Fruit fly (Drosophila melanogaster) whole organism, embryonic: ENCODE data around the gene CG15498.

Source experiments
- Abd-B ChIP-seq: fragments of 200-800 bp; sonication (Bioruptor generic); optimal IDR thresholded peaks from 2 replicates; lab custom pipeline; 2018; ENCODE audit warnings: missing biosample characterization, mild to moderate bottlenecking, missing genetic modification characterization, moderate library complexity
- Atf3 ChIP-seq: fragments of 200-800 bp; sonication (Bioruptor generic); optimal IDR thresholded peaks from 3 replicates; lab custom pipeline; 2016; ENCODE audit warnings: missing biosample characterization, missing genetic modification characterization
- CG10543 ChIP-seq: fragments of 200-800 bp; sonication (Bioruptor generic); optimal IDR thresholded peaks from 3 replicates; lab custom pipeline; 2017; ENCODE audit warnings: missing biosample characterization, mild to moderate bottlenecking, missing genetic modification characterization, moderate library complexity
- CG15073 ChIP-seq: fragments of 200-800 bp; sonication (Bioruptor generic); optimal IDR thresholded peaks from 2 replicates; lab custom pipeline; 2016; ENCODE audit warnings: missing biosample characterization, missing genetic modification characterization
- CG15479 ChIP-seq: fragments of 200-800 bp; sonication (Bioruptor generic); optimal IDR thresholded peaks from 3 replicates; lab custom pipeline; 2019; ENCODE audit warnings: missing biosample characterization, mild to moderate bottlenecking, missing genetic modification characterization, moderate library complexity
- CG16779 ChIP-seq: fragments of 200-800 bp; sonication (Bioruptor generic); IDR thresholded peaks from 2 replicates; pipeline ENCODE4 v1.3.6; 2022; ENCODE audit warnings: missing biosample characterization, missing genetic modification characterization
- CG16813 ChIP-seq: fragments of 200-800 bp; sonication (Bioruptor generic); IDR thresholded peaks from 3 replicates; pipeline ENCODE4 v1.3.6; 2022; ENCODE audit warnings: missing biosample characterization, missing genetic modification characterization; ENCODE audit not compliant: partially characterized antibody
- CG17328 ChIP-seq: fragments of 200-800 bp; sonication (Bioruptor generic); IDR thresholded peaks from 2 replicates; pipeline ENCODE4 v1.3.6; 2022; ENCODE audit warnings: missing biosample characterization, missing genetic modification characterization
- CG17361 ChIP-seq: fragments of 200-800 bp; sonication (Bioruptor generic); IDR thresholded peaks from 3 replicates; pipeline ENCODE4 v1.3.6; 2022; ENCODE audit warnings: missing biosample characterization, missing genetic modification characterization
- CG1792 ChIP-seq: fragments of 200-800 bp; sonication (Bioruptor generic); optimal IDR thresholded peaks from 2 replicates; lab custom pipeline; 2016; ENCODE audit warnings: missing biosample characterization, missing genetic modification characterization
- CG34422 ChIP-seq: fragments of 200-800 bp; sonication (Bioruptor generic); IDR thresholded peaks from 3 replicates; pipeline ENCODE4 v1.3.6; 2022; ENCODE audit warnings: missing biosample characterization, missing genetic modification characterization
- CG3995 ChIP-seq: fragments of 200-800 bp; sonication (Bioruptor generic); optimal IDR thresholded peaks from 3 replicates; lab custom pipeline; 2016; ENCODE audit warnings: missing biosample characterization, missing genetic modification characterization
- CG4424 ChIP-seq: fragments of 200-800 bp; sonication (Bioruptor generic); optimal IDR thresholded peaks from 3 replicates; lab custom pipeline; 2016; ENCODE audit warnings: missing biosample characterization, missing genetic modification characterization
- CG4707 ChIP-seq: fragments of 200-800 bp; sonication (Bioruptor generic); optimal IDR thresholded peaks from 2 replicates; lab custom pipeline; 2018; ENCODE audit warnings: missing biosample characterization, mild to moderate bottlenecking, missing genetic modification characterization, moderate library complexity
- CG5245 ChIP-seq: fragments of 200-800 bp; sonication (Bioruptor generic); optimal IDR thresholded peaks from 3 replicates; lab custom pipeline; 2016; ENCODE audit warnings: missing biosample characterization, missing genetic modification characterization
- CG5953 ChIP-seq: fragments of 200-800 bp; sonication (Bioruptor generic); IDR thresholded peaks from 2 replicates; pipeline ENCODE4 v1.3.6; 2022; ENCODE audit warnings: missing biosample characterization, missing genetic modification characterization
- CG6791 ChIP-seq: fragments of 200-800 bp; sonication (Bioruptor generic); IDR thresholded peaks from 3 replicates; pipeline ENCODE4 v1.3.6; 2022; ENCODE audit warnings: missing biosample characterization, missing genetic modification characterization; ENCODE audit not compliant: partially characterized antibody
- CG7271 ChIP-seq: fragments of 200-800 bp; sonication (Bioruptor generic); optimal IDR thresholded peaks from 2 replicates; lab custom pipeline; 2018; ENCODE audit warnings: missing biosample characterization, mild to moderate bottlenecking, missing genetic modification characterization, moderate library complexity
- CG7745 ChIP-seq: fragments of 200-800 bp; sonication (Bioruptor generic); optimal IDR thresholded peaks from 2 replicates; lab custom pipeline; 2018; ENCODE audit warnings: missing biosample characterization, mild to moderate bottlenecking, missing genetic modification characterization, moderate library complexity
- CG9932 ChIP-seq: fragments of 200-800 bp; sonication (Bioruptor generic); IDR thresholded peaks from 2 replicates; pipeline ENCODE4 v1.3.6; 2022; ENCODE audit warnings: missing biosample characterization, missing genetic modification characterization
- Ets97D ChIP-seq: fragments of 200-800 bp; sonication (Bioruptor generic); optimal IDR thresholded peaks from 3 replicates; lab custom pipeline; 2016; ENCODE audit warnings: missing biosample characterization, missing genetic modification characterization
- HLHmδ ChIP-seq: fragments of 200-800 bp; sonication (Bioruptor generic); optimal IDR thresholded peaks from 2 replicates; lab custom pipeline; 2018; ENCODE audit warnings: missing biosample characterization, mild to moderate bottlenecking, missing genetic modification characterization, moderate library complexity
- HmgZ ChIP-seq: fragments of 200-800 bp; sonication (Bioruptor generic); optimal IDR thresholded peaks from 2 replicates; lab custom pipeline; 2018; ENCODE audit warnings: missing biosample characterization, mild to moderate bottlenecking, missing genetic modification characterization
- Hsf ChIP-seq: fragments of 200-800 bp; sonication (Bioruptor generic); optimal IDR thresholded peaks from 3 replicates; lab custom pipeline; 2016; ENCODE audit warnings: missing biosample characterization, missing genetic modification characterization
- Jarid2 ChIP-seq: fragments of 200-800 bp; sonication (Bioruptor generic); optimal IDR thresholded peaks from 3 replicates; lab custom pipeline; 2017; ENCODE audit warnings: mild to moderate bottlenecking, missing biosample characterization, missing genetic modification reagents, missing genetic modification characterization
- MBD-R2 ChIP-seq: fragments of 200-800 bp; sonication (Bioruptor generic); IDR thresholded peaks from 2 replicates; pipeline ENCODE4 v1.3.6; 2022; ENCODE audit warnings: missing biosample characterization, missing genetic modification characterization
- Ravus ChIP-seq: fragments of 200-800 bp; sonication (Bioruptor generic); IDR thresholded peaks from 2 replicates; pipeline ENCODE4 v1.3.6; 2022; ENCODE audit warnings: missing biosample characterization, missing genetic modification characterization
- Ssrp ChIP-seq: fragments of 200-800 bp; sonication (Bioruptor generic); optimal IDR thresholded peaks from 2 replicates; lab custom pipeline; 2018; ENCODE audit warnings: missing biosample characterization, mild to moderate bottlenecking, missing genetic modification characterization, moderate library complexity
- TFAM ChIP-seq: fragments of 200-800 bp; sonication (Bioruptor generic); optimal IDR thresholded peaks from 2 replicates; lab custom pipeline; 2017; ENCODE audit warnings: missing biosample characterization, missing genetic modification characterization, inconsistent platforms
- Usf ChIP-seq: fragments of 200-800 bp; sonication (Bioruptor generic); optimal IDR thresholded peaks from 2 replicates; lab custom pipeline; 2017; ENCODE audit warnings: missing genotype, missing biosample characterization, missing genetic modification characterization
- ara ChIP-seq: fragments of 200-800 bp; sonication (Bioruptor generic); IDR thresholded peaks from 2 replicates; pipeline ENCODE4 v1.3.6; 2022; ENCODE audit warnings: missing biosample characterization, missing genetic modification characterization
- ato ChIP-seq: fragments of 200-800 bp; sonication (Bioruptor generic); IDR thresholded peaks from 2 replicates; pipeline ENCODE4 v1.3.6; 2022; ENCODE audit warnings: missing biosample characterization, missing genetic modification characterization; ENCODE audit not compliant: partially characterized antibody
- az2 ChIP-seq: fragments of 200-800 bp; sonication (Bioruptor generic); optimal IDR thresholded peaks from 3 replicates; lab custom pipeline; 2016; ENCODE audit warnings: missing biosample characterization, missing genetic modification characterization
- bab2 ChIP-seq: fragments of 200-800 bp; sonication (Bioruptor generic); optimal IDR thresholded peaks from 2 replicates; lab custom pipeline; 2016; ENCODE audit warnings: missing biosample characterization, missing genetic modification characterization
- chinmo ChIP-seq: fragments of 200-800 bp; sonication (Bioruptor generic); IDR thresholded peaks from 4 replicates; pipeline ENCODE4 v1.3.6; 2022; ENCODE audit warnings: missing biosample characterization, missing genetic modification characterization; ENCODE audit not compliant: partially characterized antibody
- dimm ChIP-seq: fragments of 200-800 bp; sonication (Bioruptor generic); IDR thresholded peaks from 2 replicates; pipeline ENCODE4 v1.3.6; 2022; ENCODE audit warnings: missing biosample characterization, missing genetic modification characterization
- ewg ChIP-seq: fragments of 200-800 bp; sonication (Bioruptor generic); optimal IDR thresholded peaks from 3 replicates; lab custom pipeline; 2017; ENCODE audit warnings: mild to moderate bottlenecking, missing biosample characterization, missing genetic modification reagents, missing genetic modification characterization
- gfzf ChIP-seq: fragments of 200-800 bp; sonication (Bioruptor generic); optimal IDR thresholded peaks from 2 replicates; lab custom pipeline; 2016; ENCODE audit warnings: missing biosample characterization, mild to moderate bottlenecking, missing genetic modification characterization, moderate library complexity
- lab ChIP-seq: fragments of 200-800 bp; sonication (Bioruptor generic); optimal IDR thresholded peaks from 3 replicates; lab custom pipeline; 2017; ENCODE audit warnings: missing biosample characterization, missing genetic modification characterization, mild to moderate bottlenecking, moderate library complexity, missing genetic modification reagents
- nerfin-2 ChIP-seq: fragments of 200-800 bp; sonication (Bioruptor generic); IDR thresholded peaks from 2 replicates; pipeline ENCODE4 v1.3.6; 2022; ENCODE audit warnings: missing biosample characterization, missing genetic modification characterization; ENCODE audit not compliant: partially characterized antibody
- otp ChIP-seq: fragments of 200-800 bp; sonication (Bioruptor generic); IDR thresholded peaks from 3 replicates; pipeline ENCODE4, ENCODE4 v1.3.6; 2022; ENCODE audit warnings: missing biosample characterization, missing genetic modification characterization
- p53 ChIP-seq: fragments of 200-800 bp; sonication (Bioruptor generic); optimal IDR thresholded peaks from 2 replicates; lab custom pipeline; 2016; ENCODE audit warnings: missing biosample characterization, missing genetic modification characterization
- pho ChIP-seq: fragments of 200-800 bp; sonication (Bioruptor generic); optimal IDR thresholded peaks from 2 replicates; lab custom pipeline; 2016; ENCODE audit warnings: missing biosample characterization, missing genetic modification characterization
- run ChIP-seq: fragments of 200-800 bp; sonication (Bioruptor generic); optimal IDR thresholded peaks from 3 replicates; lab custom pipeline; 2018; ENCODE audit warnings: missing biosample characterization, mild to moderate bottlenecking, missing genetic modification characterization
- sqz ChIP-seq: fragments of 200-800 bp; sonication (Bioruptor generic); optimal IDR thresholded peaks from 3 replicates; lab custom pipeline; 2018; ENCODE audit warnings: missing biosample characterization, mild to moderate bottlenecking, missing genetic modification characterization
- sug ChIP-seq: fragments of 200-800 bp; optimal IDR thresholded peaks from 2 replicates; lab custom pipeline; 2019; ENCODE audit warnings: missing biosample characterization, mild to moderate bottlenecking, missing genetic modification characterization, moderate library complexity
- tap ChIP-seq: fragments of 200-800 bp; optimal IDR thresholded peaks from 3 replicates; lab custom pipeline; 2019; ENCODE audit warnings: missing biosample characterization, mild to moderate bottlenecking, missing genetic modification characterization, moderate library complexity
- zen2 ChIP-seq: fragments of 200-800 bp; sonication (Bioruptor generic); IDR thresholded peaks from 3 replicates; pipeline ENCODE4 v1.3.6; 2022; ENCODE audit warnings: missing biosample characterization, missing genetic modification characterization; ENCODE audit not compliant: partially characterized antibody

Gene CG15498

dm6 chr3R:21614858-21615427, 46.0 kb upstream of the CG15498 start (continued):
- TF ChIP-seq CG15073 (GFP tag; lab: Kevin White, UChicago) (no peak), ewg (GFP tag; lab: Kevin White, UChicago) (peak; percentile 21), CG9932 (no peak), tap (tag; lab: Kevin White, UChicago) (peak; percentile 55), CG7745 (tag; lab: Kevin White, UChicago) (no peak), Ssrp (peak; percentile 43), CG7271 (tag; lab: Kevin White, UChicago) (peak; percentile 34), CG4424 (GFP tag; lab: Kevin White, UChicago) (peak; percentile 60), sug (peak; percentile 27), MBD-R2 (GFP tag; lab: Robert Waterston, UW) (no peak), lab (peak; percentile 62)
- TF ChIP-seq, all 482 proteins: peak for 203

dm6 chr3R:21613322-21613807, 44.4 kb upstream of the CG15498 start:
- no peak for TF ChIP-seq CG17328 (GFP tag; lab: Robert Waterston, UW)
- no peak for TF ChIP-seq CG6791
- no peak for TF ChIP-seq dimm
- TF ChIP-seq CG10543 (GFP tag; lab: Kevin White, UChicago) = peak; percentile 94
- TF ChIP-seq gfzf (GFP tag; lab: Kevin White, UChicago) = peak; percentile 16
- TF ChIP-seq Jarid2 (GFP tag; lab: Kevin White, UChicago) = peak; percentile 66
- peak; percentile 72 for TF ChIP-seq ewg (GFP tag; lab: Kevin White, UChicago)
- peak; percentile 94 for TF ChIP-seq CG1792 (GFP tag; lab: Kevin White, UChicago)
- TF ChIP-seq CG3995 (GFP tag; lab: Kevin White, UChicago) = no peak
- no peak for TF ChIP-seq CG34422 (GFP tag; lab: Robert Waterston, UW)
- peak; percentile 54 for TF ChIP-seq Abd-B
- TF ChIP-seq Atf3 (GFP tag; lab: Kevin White, UChicago) = peak; percentile 74
- TF ChIP-seq p53 (GFP tag; lab: Kevin White, UChicago) = peak; percentile 67
- peak; percentile 87 for TF ChIP-seq sqz (GFP tag; lab: Kevin White, UChicago)
- TF ChIP-seq CG16779 = no peak
- peak; percentile 71 for TF ChIP-seq Usf (GFP tag; lab: Kevin White, UChicago)
- TF ChIP-seq bab2 (GFP tag; lab: Kevin White, UChicago) = peak; percentile 89
- peak; percentile 91 for TF ChIP-seq HmgZ (tag; lab: Kevin White, UChicago)
- no peak for TF ChIP-seq ara
- no peak for TF ChIP-seq zen2
- no peak for TF ChIP-seq otp (GFP tag; lab: Robert Waterston, UW)
- peak; percentile 65 for TF ChIP-seq run (tag; lab: Kevin White, UChicago)
- TF ChIP-seq CG17361 (GFP tag; lab: Robert Waterston, UW) = no peak
- TF ChIP-seq TFAM (GFP tag; lab: Kevin White, UChicago) = peak; percentile 61
- TF ChIP-seq CG16813 (GFP tag; lab: Robert Waterston, UW) = no peak
- TF ChIP-seq CG5953 (GFP tag; lab: Robert Waterston, UW) = no peak
- TF ChIP-seq chinmo (GFP tag; lab: Robert Waterston, UW) = no peak
- peak; percentile 59 for TF ChIP-seq Ets97D (GFP tag; lab: Kevin White, UChicago)
- TF ChIP-seq CG5245 = peak; percentile 5
- peak; percentile 12 for TF ChIP-seq pho (GFP tag; lab: Kevin White, UChicago)
- TF ChIP-seq CG4707 (GFP tag; lab: Kevin White, UChicago) = peak; percentile 76
- no peak for TF ChIP-seq nerfin-2 (GFP tag; lab: Robert Waterston, UW)
- TF ChIP-seq Ravus (GFP tag; lab: Robert Waterston, UW) = no peak
- no peak for TF ChIP-seq az2 (GFP tag; lab: Kevin White, UChicago)
- TF ChIP-seq sug = peak; percentile 82
- TF ChIP-seq ato (GFP tag; lab: Robert Waterston, UW) = no peak
- TF ChIP-seq Hsf (GFP tag; lab: Kevin White, UChicago) = no peak
- TF ChIP-seq HLHmδ (GFP tag; lab: Kevin White, UChicago) = peak; percentile 56
- peak; percentile 89 for TF ChIP-seq CG7745 (tag; lab: Kevin White, UChicago)
- peak; percentile 97 for TF ChIP-seq CG15479 (GFP tag; lab: Kevin White, UChicago)
